Fruit fly (Drosophila melanogaster): ENCODE data around the gene CG10555.

The CG10555 gene

dm6 chrX:8410349-8411240 lies 11.9 kb downstream of the CG10555 start (continued):
- TF ChIP-seq CG6791 (GFP tag; IDR thresholded peaks at IDR 0.05; ENCODE audit: partially characterized antibody) (no peak), CG15696 (tag; optimal IDR thresholded peaks at IDR 0.05) (no peak), CG4730 (GFP tag; IDR thresholded peaks at IDR 0.05) (no peak), CG8765 (GFP tag; IDR thresholded peaks at IDR 0.05) (peak; percentile 100), CG9609 (GFP tag; optimal IDR thresholded peaks at IDR 0.05) (no peak), C15 (GFP tag; IDR thresholded peaks at IDR 0.05) (peak; percentile 8; the same call in 1 of the 3 replicates), PHDP (tag; optimal IDR thresholded peaks at IDR 0.05) (no peak), al (GFP tag; IDR thresholded peaks at IDR 0.05) (no peak), grau (tag; optimal IDR thresholded peaks at IDR 0.05) (no peak), HLH54F (GFP tag; optimal IDR thresholded peaks at IDR 0.05) (no peak), CG2116 (GFP tag; optimal IDR thresholded peaks at IDR 0.05) (no peak), CG4360 (GFP tag; IDR thresholded peaks at IDR 0.05) (peak; percentile 29; the same call in 1 of the 2 replicates), CG3407 (GFP tag; optimal IDR thresholded peaks at IDR 0.05) (no peak), vnd (GFP tag; IDR thresholded peaks at IDR 0.05; ENCODE audit: partially characterized antibody) (no peak), Mad (GFP tag; optimal IDR thresholded peaks at IDR 0.05) (no peak), Blimp-1 (GFP tag; optimal IDR thresholded peaks at IDR 0.05) (peak; percentile 14), CG5180 (GFP tag; optimal IDR thresholded peaks at IDR 0.05) (no peak), CkIIα-i1 (GFP tag; IDR thresholded peaks at IDR 0.05) (no peak), CG7745 (tag; optimal IDR thresholded peaks at IDR 0.05) (no peak), CG8281 (tag; optimal IDR thresholded peaks at IDR 0.05) (no peak), CG13287 (GFP tag; IDR thresholded peaks at IDR 0.05; ENCODE audit: partially characterized antibody) (0 out of 2 replicates have a peak, but pooled peaks have one; percentile 1), sd (tag; optimal IDR thresholded peaks at IDR 0.05) (no peak), Vsx1 (GFP tag; optimal IDR thresholded peaks at IDR 0.05) (no peak), usp (GFP tag; optimal IDR thresholded peaks at IDR 0.05) (no peak), Hmx (GFP tag; optimal IDR thresholded peaks at IDR 0.05) (no peak), nerfin-1 (tag; optimal IDR thresholded peaks at IDR 0.05) (no peak), CG8478 (optimal IDR thresholded peaks at IDR 0.05) (no peak), ci (GFP tag; IDR thresholded peaks at IDR 0.05) (peak; percentile 84), bbx (GFP tag; IDR thresholded peaks at IDR 0.05; ENCODE audit: partially characterized antibody) (no peak), CG3065 (GFP tag; optimal IDR thresholded peaks at IDR 0.05) (no peak), CG16779 (GFP tag; IDR thresholded peaks at IDR 0.05) (0 out of 2 replicates have a peak, but pooled peaks have one; percentile 9), sqz (GFP tag; optimal IDR thresholded peaks at IDR 0.05) (peak; percentile 4), bigmax (GFP tag; optimal IDR thresholded peaks at IDR 0.05) (no peak), CG10321 (GFP tag; IDR thresholded peaks at IDR 0.05) (peak; percentile 95), CG43689 (GFP tag; IDR thresholded peaks at IDR 0.05) (no peak), CG17912 (GFP tag; optimal IDR thresholded peaks at IDR 0.05) (no peak), Hr39 (optimal IDR thresholded peaks at IDR 0.05) (no peak), ap (GFP tag; IDR thresholded peaks at IDR 0.05) (no peak), CG6272 (GFP tag; IDR thresholded peaks at IDR 0.05) (no peak), Dbx (GFP tag; IDR thresholded peaks at IDR 0.05) (peak; percentile 63; the same call in 1 of the 3 replicates), CG3995 (GFP tag; optimal IDR thresholded peaks at IDR 0.05) (no peak), CG7928 (GFP tag; optimal IDR thresholded peaks at IDR 0.05) (no peak), Ets65A (GFP tag) (no peak), lov (optimal IDR thresholded peaks at IDR 0.05) (no peak), lov (GFP tag; IDR thresholded peaks at IDR 0.05) (peak; percentile 63; the same call in 1 of the 3 replicates), hbn (GFP tag; IDR thresholded peaks at IDR 0.05; ENCODE audit: partially characterized antibody) (no peak), CG32532 (GFP tag; IDR thresholded peaks at IDR 0.05) (peak; percentile 60), Dll (GFP tag; IDR thresholded peaks at IDR 0.05; ENCODE audit: partially characterized antibody) (no peak), CG13775 (GFP tag; optimal IDR thresholded peaks at IDR 0.05) (no peak), en (GFP tag; optimal IDR thresholded peaks at IDR 0.05) (no peak)
